Fruit fly (Drosophila melanogaster) whole organism, pupa: ENCODE measurements around the gene Gr61a.

Experiments
- CG10348 ChIP-seq: fragments of 200-800 bp; sonication (Bioruptor generic); IDR thresholded peaks from 2 replicates; pipeline ENCODE4 v1.3.6; 2022; ENCODE audit warnings: missing biosample characterization, missing genetic modification characterization
- CG12605 ChIP-seq: fragments of 200-800 bp; sonication (Bioruptor generic); IDR thresholded peaks from 2 replicates; pipeline ENCODE4 v1.3.6; 2022; ENCODE audit warnings: missing biosample characterization, missing genetic modification characterization
- CG13204 ChIP-seq: fragments of 200-800 bp; sonication (Bioruptor generic); optimal IDR thresholded peaks from 2 replicates; lab custom pipeline; 2018; ENCODE audit warnings: missing biosample characterization, mild to moderate bottlenecking, missing genetic modification characterization, moderate library complexity
- CG14655 ChIP-seq: fragments of 200-800 bp; sonication (Bioruptor generic); optimal IDR thresholded peaks from 3 replicates; lab custom pipeline; 2017; ENCODE audit warnings: mild to moderate bottlenecking, missing biosample characterization, missing genetic modification reagents, missing genetic modification characterization
- CG15710 ChIP-seq: fragments of 200-800 bp; sonication (Bioruptor generic); optimal IDR thresholded peaks from 2 replicates; lab custom pipeline; 2018; ENCODE audit warnings: missing biosample characterization, mild to moderate bottlenecking, missing genetic modification characterization, moderate library complexity
- CG17806 ChIP-seq: fragments of 200-800 bp; sonication (Bioruptor generic); optimal IDR thresholded peaks from 2 replicates; lab custom pipeline; 2018; ENCODE audit warnings: missing biosample characterization, mild to moderate bottlenecking, missing genetic modification characterization, moderate library complexity
- CG32121 ChIP-seq: fragments of 200-800 bp; sonication (Bioruptor generic); IDR thresholded peaks from 2 replicates; pipeline ENCODE4 v1.3.6; 2022; ENCODE audit warnings: missing biosample characterization, missing genetic modification characterization
- CG34367 ChIP-seq: fragments of 200-800 bp; sonication (Bioruptor generic); optimal IDR thresholded peaks from 2 replicates; lab custom pipeline; 2018; ENCODE audit warnings: missing biosample characterization, mild to moderate bottlenecking, missing genetic modification characterization
- CG4496 ChIP-seq: fragments of 200-800 bp; sonication (Bioruptor generic); IDR thresholded peaks from 3 replicates; pipeline ENCODE4 v1.3.6; 2022; ENCODE audit warnings: missing biosample characterization, missing genetic modification characterization
- CG8159 ChIP-seq: fragments of 200-800 bp; sonication (Bioruptor generic); optimal IDR thresholded peaks from 3 replicates; lab custom pipeline; 2018; ENCODE audit warnings: missing biosample characterization, mild to moderate bottlenecking, missing genetic modification characterization, moderate library complexity
- CG8301 ChIP-seq: fragments of 200-800 bp; sonication (Bioruptor generic); optimal IDR thresholded peaks from 2 replicates; lab custom pipeline; 2018; ENCODE audit warnings: missing biosample characterization, mild to moderate bottlenecking, missing genetic modification characterization
- CG9948 ChIP-seq: fragments of 200-800 bp; sonication (Bioruptor generic); optimal IDR thresholded peaks from 2 replicates; lab custom pipeline; 2018; ENCODE audit warnings: missing biosample characterization, mild to moderate bottlenecking, missing genetic modification characterization, moderate library complexity
- D1 ChIP-seq: fragments of 200-800 bp; sonication (Bioruptor generic); optimal IDR thresholded peaks from 2 replicates; lab custom pipeline; 2018; ENCODE audit warnings: missing biosample characterization, mild to moderate bottlenecking, missing genetic modification characterization, moderate library complexity
- EcR ChIP-seq: fragments of 200-800 bp; sonication (Bioruptor generic); optimal IDR thresholded peaks from 3 replicates; lab custom pipeline; 2019; ENCODE audit warnings: missing biosample characterization, missing genetic modification characterization, mild to moderate bottlenecking, moderate library complexity, missing genetic modification reagents
- Ets98B ChIP-seq: fragments of 200-800 bp; sonication (Bioruptor generic); IDR thresholded peaks from 2 replicates; pipeline ENCODE4 v1.3.6; 2022; ENCODE audit warnings: missing biosample characterization, missing genetic modification characterization
- Pif1A ChIP-seq: fragments of 200-800 bp; sonication (Bioruptor generic); optimal IDR thresholded peaks from 3 replicates; lab custom pipeline; 2016; ENCODE audit warnings: missing biosample characterization, missing genetic modification characterization
- Pif1B ChIP-seq: fragments of 200-800 bp; sonication (Bioruptor generic); optimal IDR thresholded peaks from 3 replicates; lab custom pipeline; 2016; ENCODE audit warnings: missing biosample characterization, missing genetic modification characterization
- Snoo ChIP-seq: fragments of 200-800 bp; sonication (Bioruptor generic); optimal IDR thresholded peaks from 3 replicates; lab custom pipeline; 2017; ENCODE audit warnings: missing biosample characterization, mild to moderate bottlenecking, missing genetic modification characterization, inconsistent platforms
- fd96Ca ChIP-seq: fragments of 200-800 bp; sonication (Bioruptor generic); IDR thresholded peaks from 3 replicates; pipeline ENCODE4 v1.3.6; 2022; ENCODE audit warnings: missing biosample characterization, missing genetic modification characterization
- gl ChIP-seq: fragments of 200-800 bp; sonication (Bioruptor generic); optimal IDR thresholded peaks from 2 replicates; lab custom pipeline; 2018; ENCODE audit warnings: missing biosample characterization, mild to moderate bottlenecking, missing genetic modification characterization
- rn ChIP-seq: fragments of 200-800 bp; sonication (Bioruptor generic); IDR thresholded peaks from 2 replicates; pipeline ENCODE4 v1.3.6; 2022; ENCODE audit warnings: missing biosample characterization, missing genetic modification characterization

The Gr61a gene

DNA sequence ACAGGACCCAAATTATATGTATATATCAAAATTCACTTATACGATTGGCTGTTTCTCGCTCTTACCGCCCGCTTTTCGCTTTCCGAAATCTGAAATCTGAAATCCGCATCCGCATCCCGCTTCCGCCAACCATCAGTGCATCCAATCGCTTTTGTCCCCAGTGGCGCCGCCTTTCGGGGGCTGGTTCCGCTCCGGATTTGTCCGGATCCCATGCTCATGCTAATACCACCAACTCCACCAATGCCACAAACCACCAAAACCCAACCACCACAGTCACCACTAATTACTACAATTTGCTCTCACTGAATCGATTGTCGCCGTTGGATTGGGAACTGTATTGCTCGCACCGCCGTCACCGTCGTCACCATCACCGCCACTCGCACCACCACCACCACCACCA is 27.5 kb downstream of the Gr61a start:
- no peak for TF ChIP-seq Snoo (tag; lab: Kevin White, UChicago)
- no peak for TF ChIP-seq CG12605 (GFP tag; lab: Robert Waterston, UW)
- TF ChIP-seq CG10348 (GFP tag; lab: Robert Waterston, UW), result no peak
- no peak for TF ChIP-seq EcR
- no peak for TF ChIP-seq rn (GFP tag; lab: Robert Waterston, UW)
- TF ChIP-seq fd96Ca (GFP tag; lab: Robert Waterston, UW), result no peak

DNA sequence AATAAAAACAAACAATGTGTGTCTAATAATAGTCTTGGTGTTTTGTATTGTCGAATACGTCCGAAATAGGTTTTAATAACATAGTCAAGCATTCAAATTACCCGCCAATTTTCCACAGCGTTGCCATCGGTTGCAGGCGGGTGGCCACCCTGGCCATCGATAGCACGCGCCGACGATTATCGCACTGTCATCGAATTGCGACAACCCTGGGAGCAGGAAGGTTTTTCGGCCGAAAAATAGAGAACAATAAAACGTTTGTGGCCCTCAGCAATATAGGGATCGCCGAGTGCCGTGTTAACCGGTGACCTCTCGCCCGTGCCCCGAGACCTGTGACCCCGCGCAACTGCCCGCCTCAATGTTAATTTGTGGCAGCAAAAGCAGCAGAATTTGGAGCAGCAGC is 30.5 kb downstream of the Gr61a start, which contains the start of gene Usp10:
TSS of gene Usp10 (plus strand) at position 187 of the 400 bp plus-strand sequence.
- TF ChIP-seq CG12605 (GFP tag; lab: Robert Waterston, UW) (no peak), gl (no peak), EcR (peak; percentile 6)

DNA sequence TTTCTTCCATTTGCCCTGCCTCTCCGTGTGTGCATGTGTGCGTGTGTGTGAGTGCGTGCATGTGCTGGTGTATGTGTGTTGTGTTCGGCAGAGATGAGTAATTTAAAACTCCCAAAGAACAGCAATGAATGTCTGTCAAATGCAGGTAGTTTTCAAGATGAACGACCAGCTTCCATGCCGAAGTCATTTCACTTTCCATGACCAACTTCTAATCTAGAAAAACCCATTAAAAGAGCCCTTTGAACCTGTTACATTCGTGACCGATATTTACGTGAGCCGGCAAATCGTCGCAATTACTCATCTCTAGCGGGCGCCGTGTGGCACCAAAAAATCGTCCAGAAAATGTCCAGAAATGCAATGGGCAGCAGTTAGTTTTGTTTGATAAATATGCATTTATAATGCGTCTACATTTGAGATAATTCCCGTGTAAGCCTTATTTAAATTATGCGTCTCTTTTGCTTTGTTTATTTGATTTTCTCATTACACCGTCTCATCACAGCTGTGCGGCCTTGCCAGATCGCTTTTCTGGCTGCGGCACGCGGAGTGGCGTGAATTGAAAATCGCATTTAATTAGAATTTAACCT is 31.2 kb downstream of the Gr61a start:
- TF ChIP-seq CG17806 (tag; lab: Kevin White, UChicago) (peak; percentile 17), rn (GFP tag; lab: Robert Waterston, UW) (0 out of 2 replicates have a peak, but pooled peaks have one; percentile 41), CG9948 (peak; percentile 29), CG10348 (GFP tag; lab: Robert Waterston, UW) (no peak), CG15710 (tag; lab: Kevin White, UChicago) (peak; percentile 44), Pif1B (GFP tag; lab: Kevin White, UChicago) (no peak), EcR (no peak), gl (no peak), Ets98B (GFP tag; lab: Robert Waterston, UW) (0 out of 2 replicates have a peak, but pooled peaks have one; percentile 8), fd96Ca (GFP tag; lab: Robert Waterston, UW) (peak; percentile 65; the same call in 1 of the 3 replicates), Pif1A (GFP tag; lab: Kevin White, UChicago) (peak; percentile 34), CG34367 (tag; lab: Kevin White, UChicago) (peak; percentile 39), CG14655 (GFP tag; lab: Kevin White, UChicago) (peak; percentile 39), D1 (tag; lab: Kevin White, UChicago) (no peak), CG8301 (peak; percentile 9), CG13204 (GFP tag; lab: Kevin White, UChicago) (no peak), CG32121 (GFP tag; lab: Robert Waterston, UW) (peak; percentile 19; the same call in 1 of the 2 replicates), CG8159 (tag; lab: Kevin White, UChicago) (peak; percentile 36), CG4496 (peak; percentile 53; the same call in 2 of the 3 replicates), CG12605 (GFP tag; lab: Robert Waterston, UW) (no peak), Snoo (tag; lab: Kevin White, UChicago) (peak; percentile 22)

DNA sequence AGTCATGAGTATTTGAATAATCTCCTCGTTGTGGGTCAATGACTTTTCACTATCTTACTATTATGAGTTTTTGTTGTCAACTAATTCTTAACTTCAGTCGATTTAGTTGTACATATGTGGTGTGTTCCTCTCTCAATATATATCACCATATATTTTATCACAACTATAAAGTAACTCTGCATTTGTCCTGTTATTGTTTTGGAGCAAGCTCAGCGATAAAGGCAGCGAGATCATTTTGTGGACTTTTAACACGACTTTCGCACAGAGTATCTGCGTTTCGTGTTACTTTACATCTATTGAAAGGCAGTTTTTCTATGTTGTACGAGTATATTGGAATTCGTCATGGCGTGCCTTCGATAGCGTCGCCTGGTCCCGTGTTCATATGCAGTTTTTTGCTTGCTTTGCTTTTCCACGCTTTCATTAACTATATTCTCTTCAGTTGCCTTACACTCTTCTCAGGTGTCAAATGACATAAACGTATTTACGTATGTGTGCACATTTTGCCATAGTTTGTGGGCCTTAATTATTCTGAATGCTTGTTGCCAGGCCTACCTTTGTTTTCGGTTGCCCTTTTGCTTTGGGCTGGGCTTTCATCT is 34.3 kb downstream of the Gr61a start:
- TF ChIP-seq CG8301 (peak; percentile 53), CG4496 (0 out of 3 replicates have a peak, but pooled peaks have one; percentile 34), rn (GFP tag; lab: Robert Waterston, UW) (no peak), CG32121 (GFP tag; lab: Robert Waterston, UW) (no peak; the same call in 1 of the 2 replicates), gl (no peak), CG13204 (GFP tag; lab: Kevin White, UChicago) (no peak), Ets98B (GFP tag; lab: Robert Waterston, UW) (peak; percentile 21; the same call in 1 of the 2 replicates), EcR (peak; percentile 14), CG12605 (GFP tag; lab: Robert Waterston, UW) (no peak), CG14655 (GFP tag; lab: Kevin White, UChicago) (peak; percentile 52), fd96Ca (GFP tag; lab: Robert Waterston, UW) (peak; percentile 47; the same call in 1 of the 3 replicates), CG10348 (GFP tag; lab: Robert Waterston, UW) (no peak), CG8159 (tag; lab: Kevin White, UChicago) (no peak), Pif1A (GFP tag; lab: Kevin White, UChicago) (no peak)

DNA sequence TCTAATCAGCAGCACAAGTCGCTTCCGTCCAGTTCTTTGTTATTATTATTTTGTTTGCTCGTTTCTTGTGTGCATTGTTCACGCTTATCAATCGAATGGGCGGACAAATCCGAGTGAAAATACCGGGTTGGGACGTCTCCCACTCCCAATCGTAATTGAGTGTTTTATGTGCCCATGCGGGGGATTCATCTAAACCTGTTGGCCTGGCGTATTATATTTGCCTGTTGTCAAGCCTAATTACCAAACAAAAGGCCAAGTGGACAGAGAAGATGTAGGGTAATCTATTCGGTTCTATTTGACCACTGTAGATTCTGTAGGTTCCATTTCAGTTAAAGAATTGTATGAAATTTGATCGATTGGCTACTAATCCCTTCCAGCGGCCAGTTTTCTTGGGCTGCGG is 34.8 kb downstream of the Gr61a start:
- TF ChIP-seq CG15710 (tag; lab: Kevin White, UChicago), result no peak
- 0 out of 3 replicates have a peak, but pooled peaks have one; percentile 2 for TF ChIP-seq fd96Ca (GFP tag; lab: Robert Waterston, UW)
- TF ChIP-seq, all 21 proteins: peak for 1

DNA sequence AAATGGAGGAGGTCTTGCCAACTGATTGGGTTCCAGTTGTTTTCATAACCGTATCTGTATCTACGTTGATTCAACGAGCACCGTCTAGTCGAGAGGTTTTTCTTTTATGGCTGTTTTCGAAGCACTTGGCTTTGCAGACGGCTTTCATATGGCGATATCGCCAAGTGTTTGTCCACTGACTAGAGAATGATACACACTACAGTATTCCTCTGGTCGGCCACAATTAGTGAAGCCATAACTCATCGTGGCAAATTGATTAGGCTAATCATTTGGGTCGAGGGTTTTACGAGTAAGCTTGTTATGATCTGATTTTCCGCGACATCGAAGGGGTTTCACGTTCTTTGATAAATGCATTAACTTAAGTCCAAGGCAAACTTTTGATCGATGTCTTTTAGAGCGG is 35.4 kb downstream of the Gr61a start:
- TF ChIP-seq CG12605 (GFP tag; lab: Robert Waterston, UW), result no peak
- TF ChIP-seq rn (GFP tag; lab: Robert Waterston, UW), result no peak
- TF ChIP-seq CG17806 (tag; lab: Kevin White, UChicago), result no peak
- no peak for TF ChIP-seq CG10348 (GFP tag; lab: Robert Waterston, UW)

DNA sequence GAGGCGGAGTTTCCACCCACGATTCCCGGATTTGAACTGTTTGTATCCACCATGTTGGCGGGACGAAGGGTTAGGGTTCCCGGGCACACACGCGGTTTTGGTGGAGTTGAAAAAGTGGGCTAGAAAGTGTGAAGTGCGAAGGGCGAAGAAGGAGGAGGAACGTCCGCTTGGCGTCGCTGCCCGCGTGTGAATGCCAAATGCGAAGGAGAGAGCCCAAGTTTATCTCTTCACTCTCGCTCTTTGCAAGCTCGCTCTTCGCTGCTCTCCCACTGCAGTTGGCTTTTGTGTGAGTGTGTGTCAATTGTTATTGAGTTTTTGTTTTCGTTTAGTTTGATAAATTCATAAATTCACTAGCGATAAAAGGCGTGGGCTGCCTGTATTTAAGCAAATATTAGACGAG is 39.6 kb downstream of the Gr61a start:
- TF ChIP-seq CG4496, result peak; percentile 62
- TF ChIP-seq EcR, result peak; percentile 34
- TF ChIP-seq CG12605 (GFP tag; lab: Robert Waterston, UW), result peak; percentile 40
- no peak for TF ChIP-seq Pif1A (GFP tag; lab: Kevin White, UChicago)
- peak; percentile 8 for TF ChIP-seq CG13204 (GFP tag; lab: Kevin White, UChicago)
- TF ChIP-seq, all 21 proteins: peak for 4
